Worm (Caenorhabditis elegans) whole organism, L4/young adult: ENCODE measurements around the gene F08F8.6.

ENCODE experiments used
- dao-5 ChIP-seq: sonication (generic microtip); optimal IDR thresholded peaks from 2 replicates; lab custom pipeline; 2016; ENCODE audit warnings: missing genotype, missing genetic modification characterization, moderate library complexity, missing compliant biosample characterization
- him-1 ChIP-seq: sonication (generic microtip); optimal IDR thresholded peaks from 2 replicates; lab custom pipeline; 2016; ENCODE audit warnings: missing genotype, missing genetic modification reagents, missing genetic modification characterization, missing compliant biosample characterization

DNA sequence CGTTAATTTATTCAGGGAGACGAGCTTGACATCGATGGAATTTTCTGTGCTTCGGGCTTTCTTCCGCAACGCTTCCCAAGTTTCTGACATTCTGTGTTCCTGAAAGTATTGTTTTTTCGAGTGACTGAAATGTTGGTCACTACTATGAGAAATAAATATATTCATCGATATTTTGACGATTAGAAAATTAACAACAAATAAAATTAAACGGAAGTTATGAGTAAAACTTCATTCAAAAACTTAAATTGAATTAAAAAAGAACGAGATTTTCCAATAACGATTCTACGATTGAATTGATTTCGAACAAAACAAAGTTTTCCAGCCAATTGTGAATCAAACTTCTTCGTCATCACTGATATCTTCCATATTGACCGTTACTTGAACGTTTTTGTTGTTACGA lies 5.6 kb downstream of the F08F8.6 start, which contains the start of gene gos-28:
- no peak for TF ChIP-seq dao-5
- no peak for TF ChIP-seq him-1 (tag; lab: Kevin White, UChicago)
